Worm (Caenorhabditis elegans) whole organism, L3 larva: Measurements from ENCODE around the gene C30G7.4.

Experiments
- aly-2 ChIP-seq: fragments of 150-350 bp; optimal IDR thresholded peaks from 2 replicates; lab custom pipeline; 2014; ENCODE audit warnings: missing biosample characterization, missing genetic modification characterization
- ceh-16 ChIP-seq: sonication (generic microtip); optimal IDR thresholded peaks from 2 replicates; lab custom pipeline; 2017; ENCODE audit warnings: missing biosample characterization, missing genetic modification characterization
- ceh-28 ChIP-seq: fragments of 150-350 bp; optimal IDR thresholded peaks from 2 replicates; lab custom pipeline; 2014; ENCODE audit warnings: missing biosample characterization, missing genetic modification reagents, missing genetic modification characterization
- ceh-82 ChIP-seq: fragments of 150-350 bp; optimal IDR thresholded peaks from 2 replicates; lab custom pipeline; 2014; ENCODE audit warnings: missing biosample characterization, missing genetic modification characterization
- ceh-9 ChIP-seq: sonication (generic microtip); optimal IDR thresholded peaks from 2 replicates; lab custom pipeline; 2018; ENCODE audit warnings: missing biosample characterization, missing genetic modification characterization
- daf-12 ChIP-seq: fragments of 150-350 bp; optimal IDR thresholded peaks from 2 replicates; lab custom pipeline; 2014; ENCODE audit warnings: missing biosample characterization, missing genetic modification reagents, missing genetic modification characterization
- egl-27 ChIP-seq: sonication (generic microtip); optimal IDR thresholded peaks from 4 replicates; lab custom pipeline; 2017; ENCODE audit warnings: missing biosample characterization, missing genetic modification reagents, missing genetic modification characterization
- egl-5 ChIP-seq: fragments of 150-350 bp; optimal IDR thresholded peaks from 2 replicates; lab custom pipeline; 2017; ENCODE audit warnings: missing biosample characterization, missing genetic modification reagents, missing genetic modification characterization, inconsistent platforms
- elt-1 ChIP-seq: fragments of 150-350 bp; optimal IDR thresholded peaks from 2 replicates; lab custom pipeline; 2014; ENCODE audit warnings: missing biosample characterization, missing genetic modification characterization
- elt-2 ChIP-seq: sonication (generic microtip); optimal IDR thresholded peaks from 2 replicates; lab custom pipeline; 2016; ENCODE audit warnings: missing genetic modification reagents, mild to moderate bottlenecking, missing genetic modification characterization, missing compliant biosample characterization
- fkh-10 ChIP-seq: sonication (generic microtip); optimal IDR thresholded peaks from 2 replicates; lab custom pipeline; 2017; ENCODE audit warnings: missing biosample characterization, missing genetic modification reagents, missing genetic modification characterization
- fos-1 ChIP-seq: fragments of 150-350 bp; optimal IDR thresholded peaks from 2 replicates; lab custom pipeline; 2014; ENCODE audit warnings: missing biosample characterization, missing genetic modification characterization
- hmg-11 ChIP-seq: sonication (generic microtip); optimal IDR thresholded peaks from 2 replicates; lab custom pipeline; 2016; ENCODE audit warnings: missing genetic modification characterization, missing compliant biosample characterization
- jun-1 ChIP-seq: fragments of 150-350 bp; optimal IDR thresholded peaks from 2 replicates; lab custom pipeline; 2014; ENCODE audit warnings: missing biosample characterization, missing genetic modification reagents, missing genetic modification characterization
- lin-15B ChIP-seq: fragments of 150-350 bp; optimal IDR thresholded peaks from 2 replicates; lab custom pipeline; 2014; ENCODE audit warnings: missing biosample characterization, missing genetic modification characterization
- lin-39 ChIP-seq: fragments of 150-350 bp; optimal IDR thresholded peaks from 2 replicates; lab custom pipeline; 2018; ENCODE audit warnings: missing biosample characterization, missing genetic modification reagents, missing genetic modification characterization
- mdl-1 ChIP-seq: fragments of 150-350 bp; optimal IDR thresholded peaks from 2 replicates; lab custom pipeline; 2014; ENCODE audit warnings: missing biosample characterization, missing genetic modification characterization
- nfya-1 ChIP-seq: sonication (generic microtip); optimal IDR thresholded peaks from 2 replicates; lab custom pipeline; 2017; ENCODE audit warnings: missing genetic modification characterization, mild to moderate bottlenecking, missing compliant biosample characterization, antibody characterized with exemption, moderate library complexity; ENCODE audit not compliant: insufficient read depth
- nhr-11 ChIP-seq: fragments of 150-350 bp; optimal IDR thresholded peaks from 2 replicates; lab custom pipeline; 2014; ENCODE audit warnings: missing biosample characterization, missing genetic modification characterization
- nhr-12 ChIP-seq: fragments of 150-350 bp; optimal IDR thresholded peaks from 2 replicates; lab custom pipeline; 2014; ENCODE audit warnings: missing biosample characterization, missing genetic modification characterization
- nhr-23 ChIP-seq: fragments of 150-350 bp; optimal IDR thresholded peaks from 2 replicates; lab custom pipeline; 2014; ENCODE audit warnings: missing biosample characterization, missing genetic modification reagents, missing genetic modification characterization
- nhr-237 ChIP-seq: fragments of 150-350 bp; optimal IDR thresholded peaks from 2 replicates; lab custom pipeline; 2014; ENCODE audit warnings: missing biosample characterization, missing genetic modification characterization
- nhr-28 ChIP-seq: fragments of 150-350 bp; optimal IDR thresholded peaks from 2 replicates; lab custom pipeline; 2014; ENCODE audit warnings: missing biosample characterization, missing genetic modification characterization
- nhr-43 ChIP-seq: sonication (generic microtip); optimal IDR thresholded peaks from 2 replicates; lab custom pipeline; 2016; ENCODE audit warnings: mild to moderate bottlenecking, missing genetic modification characterization, missing compliant biosample characterization; ENCODE audit not compliant: poor library complexity, severe bottlenecking
- nhr-67 ChIP-seq: fragments of 150-350 bp; optimal IDR thresholded peaks from 2 replicates; lab custom pipeline; 2014; ENCODE audit warnings: missing biosample characterization, missing genetic modification characterization
- nhr-76 ChIP-seq: fragments of 150-350 bp; sonication (generic microtip); optimal IDR thresholded peaks from 5 replicates; lab custom pipeline; 2014; ENCODE audit warnings: missing biosample characterization, missing genetic modification characterization
- nhr-77 ChIP-seq: fragments of 150-350 bp; optimal IDR thresholded peaks from 2 replicates; lab custom pipeline; 2014; ENCODE audit warnings: missing biosample characterization, missing genetic modification characterization
- pha-4 ChIP-seq: fragments of 150-350 bp; optimal IDR thresholded peaks from 2 replicates; lab custom pipeline; 2014; ENCODE audit warnings: missing biosample characterization, missing genetic modification reagents, missing genetic modification characterization
- pqm-1 ChIP-seq: fragments of 150-350 bp; optimal IDR thresholded peaks from 2 replicates; lab custom pipeline; 2017; ENCODE audit warnings: missing biosample characterization, missing genetic modification characterization, inconsistent platforms
- sea-2 ChIP-seq: fragments of 150-350 bp; sonication (generic microtip); optimal IDR thresholded peaks from 4 replicates; lab custom pipeline; 2014; ENCODE audit warnings: missing biosample characterization, missing genetic modification reagents, missing genetic modification characterization
- skn-1 ChIP-seq: fragments of 150-350 bp; optimal IDR thresholded peaks from 2 replicates; lab custom pipeline; 2014; ENCODE audit warnings: missing biosample characterization, missing genetic modification characterization
- snpc-4 ChIP-seq: fragments of 150-350 bp; optimal IDR thresholded peaks from 2 replicates; lab custom pipeline; 2014; ENCODE audit warnings: missing biosample characterization, missing genetic modification characterization
- tbx-2 ChIP-seq: sonication (generic microtip); optimal IDR thresholded peaks from 2 replicates; lab custom pipeline; 2016; ENCODE audit warnings: mild to moderate bottlenecking, missing genetic modification characterization, missing compliant biosample characterization
- ztf-11 ChIP-seq: fragments of 150-350 bp; optimal IDR thresholded peaks from 2 replicates; lab custom pipeline; 2014; ENCODE audit warnings: missing biosample characterization, missing genetic modification characterization
- ztf-4 ChIP-seq: fragments of 150-350 bp; optimal IDR thresholded peaks from 2 replicates; lab custom pipeline; 2014; ENCODE audit warnings: missing biosample characterization, missing genetic modification characterization

Gene C30G7.4

ce11 chrV:14933450-14934218, 13.3 kb downstream of the C30G7.4 start:
- TF ChIP-seq tbx-2 (tag; lab: Kevin White, UChicago) (no peak), skn-1 (no peak)

- TF ChIP-seq pqm-1 (tag; lab: Kevin White, UChicago) = no peak
- TF ChIP-seq lin-15B = peak; percentile 13
- no peak for TF ChIP-seq nhr-67 (tag; lab: Kevin White, UChicago)
- no peak for TF ChIP-seq ceh-28 (tag; lab: Kevin White, UChicago)
- peak; percentile 70 for TF ChIP-seq nfya-1 (tag; lab: Kevin White, UChicago)
- TF ChIP-seq fkh-10 = peak; percentile 66
- peak; percentile 24 for TF ChIP-seq snpc-4 (tag; lab: Kevin White, UChicago)
- TF ChIP-seq hmg-11 (tag; lab: Kevin White, UChicago) = peak; percentile 48
- TF ChIP-seq nhr-237 (tag; lab: Kevin White, UChicago) = no peak
- TF ChIP-seq egl-5 (tag; lab: Kevin White, UChicago) = peak; percentile 13
- TF ChIP-seq lin-39 = peak; percentile 65
Measured at ce11 chrV:14930168-14930567, 16.8 kb downstream of the C30G7.4 start.

- TF ChIP-seq pqm-1 (tag; lab: Kevin White, UChicago) (no peak), daf-12 (tag; lab: Kevin White, UChicago) (no peak), aly-2 (tag; lab: Kevin White, UChicago) (no peak), nhr-76 (tag; lab: Kevin White, UChicago) (no peak), ceh-16 (no peak), egl-27 (tag; lab: Kevin White, UChicago) (no peak), skn-1 (no peak), ceh-9 (tag; lab: Kevin White, UChicago) (no peak), hmg-11 (tag; lab: Kevin White, UChicago) (no peak), nhr-77 (tag; lab: Kevin White, UChicago) (no peak), sea-2 (no peak), tbx-2 (tag; lab: Kevin White, UChicago) (no peak), mdl-1 (no peak), nhr-43 (tag; lab: Kevin White, UChicago) (no peak), elt-1 (no peak), pha-4 (tag; lab: Kevin White, UChicago) (no peak), nhr-11 (tag; lab: Kevin White, UChicago) (no peak), fos-1 (tag; lab: Kevin White, UChicago) (no peak)
Measured at ce11 chrV:14928248-14928647, 18.7 kb downstream of the C30G7.4 start, which contains the start of gene srg-55. srg-55 (minus strand) TSS chrV:14928348.

ce11 chrV:14924104-14924503, 22.8 kb downstream of the C30G7.4 start, which contains the start of gene srg-54:
srg-54 (minus strand) TSS chrV:14924204.
- TF ChIP-seq egl-5 (tag; lab: Kevin White, UChicago) (no peak), ztf-11 (tag; lab: Kevin White, UChicago) (no peak), sea-2 (no peak), jun-1 (tag; lab: Kevin White, UChicago) (no peak), ztf-4 (tag; lab: Kevin White, UChicago) (no peak), nhr-23 (tag; lab: Kevin White, UChicago) (no peak), hmg-11 (tag; lab: Kevin White, UChicago) (no peak), nhr-28 (tag; lab: Kevin White, UChicago) (no peak), skn-1 (no peak), ceh-16 (no peak), daf-12 (tag; lab: Kevin White, UChicago) (no peak), elt-2 (no peak), nhr-76 (tag; lab: Kevin White, UChicago) (no peak), ceh-82 (no peak), lin-15B (no peak), mdl-1 (no peak), nhr-12 (tag; lab: Kevin White, UChicago) (no peak), pqm-1 (tag; lab: Kevin White, UChicago) (no peak)
